Worm (Caenorhabditis elegans): ENCODE results near the gene Y50D7A.8.

Gene Y50D7A.8

DNA sequence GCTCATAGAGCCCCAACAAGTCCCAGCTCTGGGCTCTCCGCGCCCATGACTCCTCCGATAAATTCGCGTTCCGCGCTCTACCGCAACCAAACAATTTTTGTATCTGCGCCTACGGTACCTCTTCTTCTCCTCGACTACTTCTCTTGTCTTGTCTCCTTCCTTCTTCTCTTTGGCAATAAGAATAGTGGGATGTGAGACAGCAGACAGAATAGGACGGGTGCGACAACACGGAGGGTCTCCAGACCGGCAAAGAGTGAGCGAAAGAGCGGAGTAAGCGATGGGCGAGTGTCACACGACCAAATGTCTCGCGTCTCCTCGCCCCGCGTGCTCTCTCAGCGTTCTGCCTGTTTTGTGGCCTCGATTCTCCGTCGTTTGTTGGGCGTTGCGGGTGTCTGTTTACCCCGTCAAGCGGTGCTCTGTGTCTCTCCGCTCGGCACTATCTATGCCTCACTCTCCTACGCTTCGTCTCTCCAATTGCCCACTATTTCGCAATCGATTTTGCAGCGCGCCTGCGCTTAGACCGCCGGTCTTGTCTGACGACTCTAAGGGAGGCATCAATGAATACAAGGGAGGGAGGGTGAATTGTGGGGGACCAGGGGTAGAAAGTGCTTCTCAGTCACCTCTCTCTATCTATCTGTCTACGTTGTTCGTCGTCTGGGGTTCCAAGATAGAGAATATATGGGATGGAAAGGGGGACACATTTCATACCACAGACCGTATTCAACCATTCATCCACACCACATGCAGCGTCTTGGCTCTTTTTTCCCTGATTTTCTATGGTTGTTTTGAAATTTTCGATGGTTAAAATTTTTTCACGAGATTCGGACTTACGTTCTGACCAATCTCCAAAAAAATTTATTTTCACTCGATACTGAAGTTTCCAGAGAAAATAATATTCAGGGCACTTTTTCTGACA lies 11.8 kb upstream of the Y50D7A.8 start, which contains the start of gene gei-4 (continued):
- TF ChIP-seq unc-86 (tag; optimal IDR thresholded peaks at IDR 0.05) (no peak), fax-1 (tag; optimal IDR thresholded peaks at IDR 0.05) (no peak), ceh-19 (GFP tag; optimal IDR thresholded peaks at IDR 0.05) (no peak), unc-55 (GFP tag; optimal IDR thresholded peaks at IDR 0.05) (peak; percentile 95), hlh-15 (tag; optimal IDR thresholded peaks at IDR 0.05) (no peak), pax-1 (tag; optimal IDR thresholded peaks at IDR 0.05) (no peak), ets-4 (tag; optimal IDR thresholded peaks at IDR 0.05) (peak; percentile 59), sox-2 (GFP tag; IDR thresholded peaks at IDR 0.05) (peak; percentile 19; the same call in 1 of the 2 replicates), rnt-1 (tag; optimal IDR thresholded peaks at IDR 0.05) (peak; percentile 63), C38D4.7 (GFP tag; optimal IDR thresholded peaks at IDR 0.05) (no peak), unc-3 (GFP tag; conservative IDR thresholded peaks at IDR 0.05) (no peak), unc-3 (tag; optimal IDR thresholded peaks at IDR 0.05) (no peak), syd-9 (tag; optimal IDR thresholded peaks at IDR 0.05) (peak; percentile 71), K09A11.1 (tag; optimal IDR thresholded peaks at IDR 0.05; ENCODE audit: insufficient read depth) (peak; percentile 5), tbx-2 (tag; optimal IDR thresholded peaks at IDR 0.05) (peak; percentile 76), gmeb-2 (tag; optimal IDR thresholded peaks at IDR 0.05) (no peak), pat-9 (tag; optimal IDR thresholded peaks at IDR 0.05) (no peak), dve-1 (tag; optimal IDR thresholded peaks at IDR 0.05) (peak; percentile 2), odd-2 (tag; optimal IDR thresholded peaks at IDR 0.05) (no peak), C08G9.2 (tag; optimal IDR thresholded peaks at IDR 0.05) (peak; percentile 45), ceh-9 (tag; optimal IDR thresholded peaks at IDR 0.05) (no peak), pqm-1 (tag; optimal IDR thresholded peaks at IDR 0.05) (no peak), ceh-2 (tag; optimal IDR thresholded peaks at IDR 0.05) (peak; percentile 41), madf-2 (tag; optimal IDR thresholded peaks at IDR 0.05) (no peak), ceh-18 (tag; optimal IDR thresholded peaks at IDR 0.05) (peak; percentile 69), nfya-1 (tag; optimal IDR thresholded peaks at IDR 0.05) (peak; percentile 85), ztf-16 (tag; optimal IDR thresholded peaks at IDR 0.05) (no peak), hlh-6 (tag; optimal IDR thresholded peaks at IDR 0.05) (no peak), T23F11.4 (GFP tag; optimal IDR thresholded peaks at IDR 0.05) (no peak), npax-4 (tag; optimal IDR thresholded peaks at IDR 0.05) (no peak), ama-1 (optimal IDR thresholded peaks at IDR 0.05) (peak; percentile 59), ceh-48 (tag; optimal IDR thresholded peaks at IDR 0.05) (peak; percentile 97), ttx-3 (tag; optimal IDR thresholded peaks at IDR 0.05) (no peak), unc-42 (tag; optimal IDR thresholded peaks at IDR 0.05) (peak; percentile 32), fkh-10 (GFP tag; optimal IDR thresholded peaks at IDR 0.05) (no peak), fkh-6 (tag; optimal IDR thresholded peaks at IDR 0.05) (no peak), hlh-30 (tag; optimal IDR thresholded peaks at IDR 0.05; ENCODE audit: insufficient read depth) (peak; percentile 96), pha-4 (tag; optimal IDR thresholded peaks at IDR 0.05) (no peak), ceh-22 (tag; optimal IDR thresholded peaks at IDR 0.05) (peak; percentile 47), tbx-7 (tag; optimal IDR thresholded peaks at IDR 0.05) (no peak), ceh-14 (tag; optimal IDR thresholded peaks at IDR 0.05) (peak; percentile 80), elt-4 (tag; optimal IDR thresholded peaks at IDR 0.05) (no peak), elt-2 (tag; optimal IDR thresholded peaks at IDR 0.05) (peak; percentile 52), ahr-1 (tag; optimal IDR thresholded peaks at IDR 0.05) (no peak), ref-2 (tag; optimal IDR thresholded peaks at IDR 0.05) (peak; percentile 78), hlh-13 (GFP tag; optimal IDR thresholded peaks at IDR 0.05) (no peak)

Data from whole organism, late embryonic.